Worm (Caenorhabditis elegans) whole organism, L2 larva: Measurements from ENCODE around the gene K08D8.6.
A peak's percentile ranks its signal among the peaks of the same experiment; 100 is the strongest.

ENCODE experiments used
- C34F6.9 ChIP-seq: fragments of 150-350 bp; optimal IDR thresholded peaks from 2 replicates; lab custom pipeline; 2014; ENCODE audit warnings: missing biosample characterization, missing genetic modification characterization
- R02D3.7 ChIP-seq: fragments of 150-350 bp; optimal IDR thresholded peaks from 2 replicates; lab custom pipeline; 2014; ENCODE audit warnings: missing biosample characterization, missing genetic modification characterization
- ZK546.5 ChIP-seq: sonication (generic microtip); optimal IDR thresholded peaks from 2 replicates; lab custom pipeline; 2017; ENCODE audit warnings: missing biosample characterization, missing genetic modification characterization
- alr-1 ChIP-seq: fragments of 150-350 bp; optimal IDR thresholded peaks from 2 replicates; lab custom pipeline; 2014; ENCODE audit warnings: missing biosample characterization, missing genetic modification characterization
- ama-1 ChIP-seq: fragments of 150-350 bp; optimal IDR thresholded peaks from 2 replicates; lab custom pipeline; 2018; ENCODE audit warnings: inconsistent platforms
- ceh-16 ChIP-seq: fragments of 150-350 bp; optimal IDR thresholded peaks from 2 replicates; lab custom pipeline; 2014; ENCODE audit warnings: missing biosample characterization, missing genetic modification characterization
- crh-2 ChIP-seq: sonication (generic microtip); optimal IDR thresholded peaks from 2 replicates; lab custom pipeline; 2017; ENCODE audit warnings: missing biosample characterization, missing genetic modification characterization
- elt-3 ChIP-seq: sonication (generic microtip); optimal IDR thresholded peaks from 2 replicates; lab custom pipeline; 2017; ENCODE audit warnings: missing biosample characterization, missing genetic modification characterization
- fos-1 ChIP-seq: fragments of 150-350 bp; optimal IDR thresholded peaks from 2 replicates; lab custom pipeline; 2014; ENCODE audit warnings: missing biosample characterization, missing genetic modification characterization
- gmeb-1 ChIP-seq: fragments of 150-350 bp; optimal IDR thresholded peaks from 2 replicates; lab custom pipeline; 2014; ENCODE audit warnings: missing biosample characterization, missing genetic modification characterization
- lin-11 ChIP-seq: fragments of 150-350 bp; sonication (generic microtip); optimal IDR thresholded peaks from 2 replicates; lab custom pipeline; 2014; ENCODE audit warnings: missing biosample characterization, missing genetic modification characterization, inconsistent platforms, mixed read lengths
- lsy-2 ChIP-seq, 2 experiments: fragments of 150-350 bp in 1 of 2; sonication (generic microtip) in 1 of 2; optimal IDR thresholded peaks; 2 replicates each; lab custom pipeline; 2014 to 2017; ENCODE audit warnings: missing biosample characterization in 2 of 2, missing genetic modification characterization in 2 of 2
- mab-5 ChIP-seq: fragments of 150-350 bp; optimal IDR thresholded peaks from 2 replicates; lab custom pipeline; 2014; ENCODE audit warnings: missing biosample characterization, missing genetic modification characterization
- nhr-10 ChIP-seq: sonication (generic microtip); optimal IDR thresholded peaks from 2 replicates; lab custom pipeline; 2017; ENCODE audit warnings: missing biosample characterization, missing genetic modification characterization
- nhr-12 ChIP-seq: fragments of 150-350 bp; optimal IDR thresholded peaks from 2 replicates; lab custom pipeline; 2014; ENCODE audit warnings: missing biosample characterization, missing genetic modification characterization
- nhr-129 ChIP-seq: fragments of 150-350 bp; optimal IDR thresholded peaks from 2 replicates; lab custom pipeline; 2014; ENCODE audit warnings: missing biosample characterization, missing genetic modification characterization
- nhr-21 ChIP-seq: fragments of 150-350 bp; optimal IDR thresholded peaks from 2 replicates; lab custom pipeline; 2014; ENCODE audit warnings: missing biosample characterization, missing genetic modification characterization
- nhr-23 ChIP-seq: fragments of 150-350 bp; optimal IDR thresholded peaks from 2 replicates; lab custom pipeline; 2014; ENCODE audit warnings: missing biosample characterization, missing genetic modification reagents, missing genetic modification characterization
- nhr-237 ChIP-seq: fragments of 150-350 bp; optimal IDR thresholded peaks from 2 replicates; lab custom pipeline; 2014; ENCODE audit warnings: missing biosample characterization, missing genetic modification characterization
- nhr-25 ChIP-seq: fragments of 150-350 bp; sonication (generic microtip); optimal IDR thresholded peaks from 3 replicates; lab custom pipeline; 2014; ENCODE audit warnings: missing biosample characterization, missing genetic modification characterization
- nhr-6 ChIP-seq: fragments of 150-350 bp; optimal IDR thresholded peaks from 2 replicates; lab custom pipeline; 2014; ENCODE audit warnings: missing biosample characterization, missing genetic modification characterization
- nhr-77 ChIP-seq: fragments of 150-350 bp; optimal IDR thresholded peaks from 2 replicates; lab custom pipeline; 2014; ENCODE audit warnings: missing biosample characterization, missing genetic modification characterization
- sem-4 ChIP-seq: fragments of 150-350 bp; optimal IDR thresholded peaks from 2 replicates; lab custom pipeline; 2014; ENCODE audit warnings: missing biosample characterization, missing genetic modification reagents, missing genetic modification characterization
- skn-1 ChIP-seq: sonication (generic microtip); optimal IDR thresholded peaks from 2 replicates; lab custom pipeline; 2017; ENCODE audit warnings: missing biosample characterization, missing genetic modification characterization
- sma-9 ChIP-seq, 2 experiments: fragments of 150-350 bp in 1 of 2; sonication (generic microtip) in 1 of 2; optimal IDR thresholded peaks; 2 replicates each; lab custom pipeline; 2014 to 2016; ENCODE audit warnings: missing genetic modification characterization in 2 of 2, mild to moderate bottlenecking in 1 of 2, missing biosample characterization in 1 of 2, missing compliant biosample characterization in 1 of 2, missing genetic modification reagents in 1 of 2, moderate library complexity in 1 of 2
- snpc-4 ChIP-seq: fragments of 150-350 bp; optimal IDR thresholded peaks from 2 replicates; lab custom pipeline; 2014; ENCODE audit warnings: missing biosample characterization, missing genetic modification characterization
- unc-55 ChIP-seq: fragments of 150-350 bp; sonication (generic microtip); optimal IDR thresholded peaks from 3 replicates; lab custom pipeline; 2014; ENCODE audit warnings: missing biosample characterization, missing genetic modification reagents, missing genetic modification characterization
- unc-62 ChIP-seq: fragments of 150-350 bp; optimal IDR thresholded peaks from 2 replicates; lab custom pipeline; 2014; ENCODE audit warnings: missing biosample characterization, missing genetic modification reagents, missing genetic modification characterization
- zag-1 ChIP-seq: fragments of 150-350 bp; optimal IDR thresholded peaks from 2 replicates; lab custom pipeline; 2014; ENCODE audit warnings: missing biosample characterization, missing genetic modification characterization
- ztf-1 ChIP-seq: fragments of 200-800 bp; sonication (Bioruptor generic); conservative IDR thresholded peaks from 2 replicates; pipeline ENCODE4 v1.3.6; 2022; ENCODE audit warnings: missing genetic modification characterization, missing compliant biosample characterization
- ztf-11 ChIP-seq: sonication (generic microtip); optimal IDR thresholded peaks from 2 replicates; lab custom pipeline; 2017; ENCODE audit warnings: missing biosample characterization, missing genetic modification characterization
- ztf-4 ChIP-seq: fragments of 150-350 bp; optimal IDR thresholded peaks from 2 replicates; lab custom pipeline; 2014; ENCODE audit warnings: missing biosample characterization, missing genetic modification characterization

K08D8.6 gene

DNA sequence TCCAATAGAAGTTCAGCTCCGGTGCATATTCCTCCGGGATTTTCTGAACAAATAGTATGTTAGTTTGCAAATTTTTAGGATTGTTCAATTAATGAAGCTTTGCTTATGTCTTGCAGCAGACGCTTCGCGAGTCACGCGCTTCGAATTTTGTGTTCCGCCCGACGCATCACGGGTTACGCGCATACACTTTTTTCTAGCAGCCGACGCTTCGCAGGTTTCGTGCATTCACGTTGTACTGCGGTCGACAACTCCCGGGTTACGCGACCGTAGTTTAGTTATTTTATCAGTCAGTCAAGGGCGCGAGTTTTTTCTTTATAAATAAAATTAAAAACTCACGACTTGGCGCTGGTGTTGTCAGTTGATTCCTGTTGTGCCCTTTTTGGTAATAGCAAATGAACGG, 20.5 kb downstream of the K08D8.6 start:
- TF ChIP-seq nhr-237 (no peak), snpc-4 (tag; lab: Kevin White, UChicago) (peak; percentile 28)

DNA sequence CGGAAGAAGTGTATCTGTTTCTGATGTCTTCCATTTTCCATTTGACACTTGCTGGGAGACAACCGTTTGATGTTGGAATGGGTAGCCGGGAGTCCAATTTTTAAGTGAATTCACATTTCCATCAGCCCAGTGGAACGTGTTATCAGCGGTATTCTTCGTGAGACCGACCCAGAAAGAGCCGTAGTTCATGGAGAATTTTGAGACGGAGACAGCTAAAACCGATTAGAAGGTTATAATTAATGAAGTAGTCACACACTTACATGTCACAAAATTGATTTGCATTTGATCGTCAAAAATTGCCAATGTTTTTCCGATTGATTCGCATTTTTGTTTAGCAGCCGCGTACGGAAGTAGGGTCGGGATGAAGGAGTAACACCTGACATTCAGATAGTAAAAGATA, 20.9 kb downstream of the K08D8.6 start:
- TF ChIP-seq nhr-237 (no peak), unc-62 (GFP tag; lab: Kevin White, UChicago) (no peak), sma-9 (GFP tag; optimal IDR thresholded peaks at IDR 0.05; lab: Kevin White, UChicago) (no peak), sma-9 (tag; optimal IDR thresholded peaks at IDR 0.05; lab: Kevin White, UChicago) (no peak)

- TF ChIP-seq fos-1 (tag; lab: Kevin White, UChicago) (peak; percentile 91), crh-2 (tag; lab: Kevin White, UChicago) (peak; percentile 21), alr-1 (tag; lab: Kevin White, UChicago) (no peak), sma-9 (GFP tag; optimal IDR thresholded peaks at IDR 0.05; lab: Kevin White, UChicago) (peak; percentile 54), sma-9 (tag; optimal IDR thresholded peaks at IDR 0.05; lab: Kevin White, UChicago) (no peak)
Measured at ce11 chrIV:12865884-12866283, 24.4 kb downstream of the K08D8.6 start, which contains the start of gene clec-186. Gene clec-186 (plus strand): TSS chrIV:12866109.

DNA sequence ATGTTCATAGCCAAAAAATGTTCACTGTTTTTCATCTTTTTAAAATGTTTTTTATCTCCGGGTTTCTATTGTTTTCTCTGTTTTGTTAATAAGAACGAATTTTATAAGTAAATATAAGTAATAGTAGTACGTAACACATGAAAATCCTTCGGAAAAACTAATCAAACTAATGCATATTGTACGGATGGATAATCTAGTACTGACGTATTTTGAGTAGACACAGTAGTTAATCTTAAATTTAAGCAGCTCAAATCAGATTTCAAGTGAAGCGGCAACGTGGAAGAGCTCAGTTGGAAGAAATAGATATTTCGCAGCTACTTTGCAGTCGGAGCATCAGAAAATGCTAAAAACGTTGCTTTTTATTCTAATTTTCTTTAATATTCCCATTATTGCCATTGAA, 30.5 kb downstream of the K08D8.6 start, which contains the start of gene gcy-18:
TSS of gene gcy-18 (plus strand) at position 301 of the 400 bp plus-strand sequence.
- TF ChIP-seq nhr-10 (tag; lab: Kevin White, UChicago) (no peak), sma-9 (GFP tag; optimal IDR thresholded peaks at IDR 0.05; lab: Kevin White, UChicago) (no peak), sma-9 (tag; optimal IDR thresholded peaks at IDR 0.05; lab: Kevin White, UChicago) (no peak), nhr-12 (tag; lab: Kevin White, UChicago) (no peak), ztf-11 (tag; lab: Kevin White, UChicago) (no peak), ztf-1 (GFP tag; lab: Robert Waterston, UW) (no peak), nhr-77 (no peak), nhr-21 (no peak), nhr-237 (no peak), R02D3.7 (tag; lab: Kevin White, UChicago) (no peak), ceh-16 (tag; lab: Kevin White, UChicago) (no peak), mab-5 (tag; lab: Kevin White, UChicago) (no peak), lin-11 (tag; lab: Kevin White, UChicago) (no peak), skn-1 (no peak), elt-3 (tag; lab: Kevin White, UChicago) (no peak), sem-4 (no peak), nhr-23 (no peak), ama-1 (no peak), alr-1 (tag; lab: Kevin White, UChicago) (no peak), crh-2 (tag; lab: Kevin White, UChicago) (no peak)

DNA sequence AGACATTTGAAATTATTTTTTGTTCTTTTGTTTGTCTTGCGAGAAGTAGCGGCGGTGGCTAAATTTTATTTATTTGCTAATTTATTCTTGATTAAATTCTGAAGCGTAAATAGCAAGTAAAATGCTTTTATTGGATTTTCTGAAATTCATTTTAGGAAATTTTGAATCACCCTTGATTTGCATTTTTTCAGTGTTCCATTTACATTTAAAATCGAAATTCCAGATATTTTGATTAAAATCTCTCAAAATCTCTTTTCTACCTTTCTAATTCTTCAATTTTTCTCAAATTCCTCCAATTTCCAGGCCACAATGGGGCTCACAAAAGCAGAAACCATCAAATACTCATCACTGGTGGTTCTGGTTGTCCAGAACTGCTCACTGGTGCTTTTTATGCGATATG, 35.1 kb downstream of the K08D8.6 start, which contains the start of gene nstp-5:
TSS of gene nstp-5 (plus strand) at position 301 of the 400 bp plus-strand sequence.
- no peak for TF ChIP-seq lsy-2 (tag; optimal IDR thresholded peaks at IDR 0.05; lab: Kevin White, UChicago)
- no peak for TF ChIP-seq nhr-6
- TF ChIP-seq ZK546.5 (tag; lab: Kevin White, UChicago): no peak
- no peak for TF ChIP-seq nhr-23
- TF ChIP-seq nhr-129 (tag; lab: Kevin White, UChicago): no peak
- TF ChIP-seq fos-1 (tag; lab: Kevin White, UChicago): no peak

DNA sequence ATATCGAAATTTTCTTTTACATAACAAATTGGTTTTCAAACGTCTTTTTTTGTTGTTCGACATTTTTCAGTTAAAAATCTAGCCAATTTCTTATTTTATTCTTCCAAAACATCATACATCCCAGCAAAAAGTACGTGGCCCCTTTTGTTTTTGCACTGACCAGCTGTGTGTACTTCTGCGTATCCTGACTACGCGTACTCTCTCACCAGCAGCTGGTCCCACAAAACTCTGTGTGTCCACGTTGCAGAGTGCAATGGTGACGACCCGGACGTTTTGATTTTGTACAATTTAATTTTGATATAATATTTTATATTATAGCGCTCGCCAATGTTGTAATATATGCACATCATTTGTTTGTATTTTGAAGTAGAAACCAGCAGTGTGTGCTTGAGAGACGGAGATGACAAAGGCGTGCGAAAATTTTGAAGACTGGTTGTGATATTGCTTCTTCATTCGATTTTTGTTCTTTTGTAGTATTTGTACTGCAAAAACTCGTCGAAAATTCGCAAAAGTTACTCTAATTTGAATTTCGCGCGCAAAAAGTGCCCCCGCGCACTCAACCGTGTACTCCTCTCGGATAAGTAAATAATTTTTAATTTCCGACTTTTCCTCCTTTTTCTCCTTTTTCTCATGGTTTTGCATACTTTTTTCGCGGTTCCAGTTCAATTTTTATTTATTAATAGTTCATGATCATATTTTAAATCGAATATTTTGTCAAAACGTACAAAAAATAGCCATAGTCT, 35.8 kb downstream of the K08D8.6 start:
- TF ChIP-seq zag-1 (tag; lab: Kevin White, UChicago): no peak
- peak; percentile 5 for TF ChIP-seq C34F6.9 (tag; lab: Kevin White, UChicago)
- peak; percentile 5 for TF ChIP-seq gmeb-1

DNA sequence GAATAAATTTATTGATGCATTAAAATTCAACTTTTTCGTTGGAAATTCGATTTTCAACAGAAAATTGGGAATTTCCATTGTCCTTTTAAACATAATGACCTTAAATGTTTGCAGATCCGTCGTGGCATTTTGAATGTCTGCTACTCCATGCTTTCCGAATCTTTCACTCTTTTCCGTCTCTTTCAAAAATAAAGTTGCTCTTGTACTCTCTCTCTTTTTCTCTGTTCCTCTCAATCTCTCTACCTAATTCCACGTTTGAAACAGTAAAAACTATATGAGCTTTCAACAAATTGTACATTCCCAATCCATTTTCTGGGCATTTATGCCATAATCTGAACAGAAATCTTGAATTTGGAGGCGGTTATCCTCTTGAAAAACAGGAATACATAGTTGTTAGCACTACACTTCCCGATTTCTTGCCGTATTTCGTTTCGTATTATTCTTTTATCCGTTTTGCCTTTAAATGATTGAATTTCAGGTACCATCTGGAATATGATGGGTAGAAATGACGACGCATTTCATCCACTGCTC, 41.2 kb downstream of the K08D8.6 start, which contains the start of gene srf-3:
TSS of gene srf-3 (plus strand) at position 481 of the 531 bp plus-strand sequence.
- TF ChIP-seq unc-55 (GFP tag; lab: Kevin White, UChicago) (peak; percentile 24), lsy-2 (tag; optimal IDR thresholded peaks at IDR 0.05; lab: Kevin White, UChicago) (peak in 1 of 2 experiments; percentile 2), nhr-25 (tag; lab: Kevin White, UChicago) (peak; percentile 20), gmeb-1 (no peak), ztf-4 (no peak), nhr-129 (tag; lab: Kevin White, UChicago) (no peak), crh-2 (tag; lab: Kevin White, UChicago) (peak; percentile 63), C34F6.9 (tag; lab: Kevin White, UChicago) (peak; percentile 34)
- TF ChIP-seq, all 48 proteins: peak for 5
